Fruit fly (Drosophila melanogaster) whole organism, wandering third instar larva: ENCODE measurements around the gene Alms1b.

Experiments used
- Abd-B ChIP-seq: fragments of >200 bp; optimal IDR thresholded peaks from 2 replicates; lab custom pipeline; 2017; ENCODE audit warnings: missing biosample characterization, missing genetic modification characterization
- CG9705 ChIP-seq: fragments of 200-800 bp; sonication (Bioruptor generic); optimal IDR thresholded peaks from 2 replicates; lab custom pipeline; 2018; ENCODE audit warnings: missing biosample characterization, mild to moderate bottlenecking, missing genetic modification characterization
- Hr78 ChIP-seq: fragments of >200 bp; optimal IDR thresholded peaks from 2 replicates; lab custom pipeline; 2017; ENCODE audit warnings: missing biosample characterization, missing genetic modification characterization
- dmrt93B ChIP-seq: fragments of 200-800 bp; sonication (Bioruptor generic); optimal IDR thresholded peaks from 2 replicates; lab custom pipeline; 2018; ENCODE audit warnings: missing biosample characterization, mild to moderate bottlenecking, missing genetic modification characterization
- ey ChIP-seq: fragments of 200-800 bp; sonication (Bioruptor generic); optimal IDR thresholded peaks from 2 replicates; lab custom pipeline; 2016; ENCODE audit warnings: missing biosample characterization, missing genetic modification characterization
- pan ChIP-seq: fragments of >200 bp; optimal IDR thresholded peaks from 2 replicates; lab custom pipeline; 2017
- sage ChIP-seq: fragments of 200-800 bp; sonication (Bioruptor generic); optimal IDR thresholded peaks from 2 replicates; lab custom pipeline; 2016; ENCODE audit warnings: missing biosample characterization, mild to moderate bottlenecking, missing genetic modification characterization

DNA sequence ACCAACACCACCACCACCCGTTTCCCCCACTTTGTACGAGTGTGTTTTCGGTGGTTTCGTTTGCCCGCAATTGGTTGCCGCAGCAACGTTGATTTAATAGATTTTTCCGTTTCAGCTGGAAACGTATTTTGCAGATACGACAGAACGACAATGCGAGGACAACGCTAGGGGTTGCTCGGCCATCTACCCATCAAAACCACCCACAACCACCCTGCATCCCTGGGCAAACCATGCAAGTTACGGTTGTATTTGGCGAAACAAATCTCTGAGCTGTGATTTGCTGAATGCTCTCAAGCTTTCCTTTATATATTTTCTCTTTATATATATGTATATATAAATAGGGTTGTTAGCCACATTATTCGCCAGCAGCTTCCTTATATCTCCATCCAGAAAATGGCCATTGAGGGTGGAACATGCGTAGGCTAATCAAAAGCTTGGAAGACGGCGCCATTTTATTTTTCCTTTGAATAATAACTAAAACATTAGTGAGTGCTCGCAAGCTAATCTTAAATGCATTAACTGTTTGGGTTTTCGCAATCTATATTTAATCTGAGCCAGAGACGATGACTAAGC is 30.8 kb downstream of the Alms1b start:
- no peak for TF ChIP-seq dmrt93B (GFP tag; lab: Kevin White, UChicago)
- no peak for TF ChIP-seq sage (GFP tag; lab: Kevin White, UChicago)
- TF ChIP-seq Hr78 (GFP tag; lab: Kevin White, UChicago), result no peak
- TF ChIP-seq CG9705 (GFP tag; lab: Kevin White, UChicago), result no peak
- no peak for TF ChIP-seq pan (lab: Kevin White, UChicago)
- no peak for TF ChIP-seq Abd-B (GFP tag; lab: Kevin White, UChicago)
- TF ChIP-seq ey (GFP tag; lab: Kevin White, UChicago), result no peak
